Worm (Caenorhabditis elegans): ENCODE data around the gene cash-1.

Gene cash-1

ce11 chrV:10382142-10382541, 20.1 kb downstream of the cash-1 start, which contains the start of gene pqn-2:
Gene pqn-2, plus strand, starts transcription at chrV:10382442.
- TF ChIP-seq nhr-12 (tag; optimal IDR thresholded peaks at IDR 0.05) (no peak), nhr-6 (tag; optimal IDR thresholded peaks at IDR 0.05) (no peak), mdl-1 (tag; optimal IDR thresholded peaks at IDR 0.05) (no peak), ZK546.5 (tag; optimal IDR thresholded peaks at IDR 0.05) (no peak), snpc-4 (tag; optimal IDR thresholded peaks at IDR 0.05) (no peak), ztf-4 (tag; optimal IDR thresholded peaks at IDR 0.05) (no peak), egl-27 (tag; optimal IDR thresholded peaks at IDR 0.05) (no peak)

ce11 chrV:10383950-10384349, 21.9 kb downstream of the cash-1 start, which contains the start of gene spe-10:
Gene spe-10, plus strand, starts transcription at chrV:10384250.
- no peak for TF ChIP-seq R02D3.7 (tag; optimal IDR thresholded peaks at IDR 0.05)
- no peak for TF ChIP-seq alr-1 (tag; optimal IDR thresholded peaks at IDR 0.05)
- no peak for TF ChIP-seq nhr-237 (tag; optimal IDR thresholded peaks at IDR 0.05)
- no peak for TF ChIP-seq nhr-12 (tag; optimal IDR thresholded peaks at IDR 0.05)
- TF ChIP-seq F13H6.1 (tag; optimal IDR thresholded peaks at IDR 0.05) = no peak

ce11 chrV:10387412-10387811, 25.4 kb downstream of the cash-1 start:
- TF ChIP-seq nhr-77 (tag; optimal IDR thresholded peaks at IDR 0.05) = no peak
- TF ChIP-seq ZK546.5 (tag; optimal IDR thresholded peaks at IDR 0.05) = no peak
- no peak for TF ChIP-seq egl-27 (tag; optimal IDR thresholded peaks at IDR 0.05)
- no peak for TF ChIP-seq nhr-237 (tag; optimal IDR thresholded peaks at IDR 0.05)
- no peak for TF ChIP-seq mab-5 (tag; optimal IDR thresholded peaks at IDR 0.05)
- no peak for TF ChIP-seq ztf-11 (tag; optimal IDR thresholded peaks at IDR 0.05)
- no peak for TF ChIP-seq peb-1 (tag; optimal IDR thresholded peaks at IDR 0.05)
- TF ChIP-seq F13H6.1 (tag; optimal IDR thresholded peaks at IDR 0.05) = no peak
- TF ChIP-seq alr-1 (tag; optimal IDR thresholded peaks at IDR 0.05) = no peak
- no peak for TF ChIP-seq ztf-1 (GFP tag; conservative IDR thresholded peaks at IDR 0.05)
- TF ChIP-seq nhr-129 (tag; optimal IDR thresholded peaks at IDR 0.05) = no peak
- TF ChIP-seq ztf-4 (tag; optimal IDR thresholded peaks at IDR 0.05) = no peak
- no peak for TF ChIP-seq snpc-4 (tag; optimal IDR thresholded peaks at IDR 0.05)

ce11 chrV:10388318-10388717, 26.3 kb downstream of the cash-1 start, which contains the start of gene AC3.5:
Gene AC3.5, plus strand, starts transcription at chrV:10388527.
- TF ChIP-seq nhr-21 (tag; optimal IDR thresholded peaks at IDR 0.05) = peak; percentile 13
- TF ChIP-seq fos-1 (tag; optimal IDR thresholded peaks at IDR 0.05) = peak; percentile 8
- TF ChIP-seq nhr-77 (tag; optimal IDR thresholded peaks at IDR 0.05) = no peak
- no peak for TF ChIP-seq mdl-1 (tag; optimal IDR thresholded peaks at IDR 0.05)
- TF ChIP-seq unc-62 (GFP tag; optimal IDR thresholded peaks at IDR 0.05) = no peak
- TF ChIP-seq sma-3 (GFP tag; optimal IDR thresholded peaks at IDR 0.05) = no peak

ce11 chrV:10393708-10394107, 31.6 kb downstream of the cash-1 start:
- no peak for TF ChIP-seq C34F6.9 (tag; optimal IDR thresholded peaks at IDR 0.05)
- TF ChIP-seq Y55F3AM.14 (GFP tag; optimal IDR thresholded peaks at IDR 0.05) = peak; percentile 74

ce11 chrV:10395173-10395766, 33.2 kb downstream of the cash-1 start, which contains the start of the genes col-151 and ugt-1:
Gene col-151, minus strand, starts transcription at chrV:10395223.
Gene ugt-1, plus strand, starts transcription at chrV:10395663.
- peak; percentile 25 for TF ChIP-seq fos-1 (tag; optimal IDR thresholded peaks at IDR 0.05)
- no peak for TF ChIP-seq dmd-4 (tag; optimal IDR thresholded peaks at IDR 0.05)
- TF ChIP-seq sem-4 (tag; optimal IDR thresholded peaks at IDR 0.05) = no peak
- no peak for TF ChIP-seq nhr-12 (tag; optimal IDR thresholded peaks at IDR 0.05)
- TF ChIP-seq elt-1 (tag; optimal IDR thresholded peaks at IDR 0.05) = no peak

- TF ChIP-seq aly-2 (tag; optimal IDR thresholded peaks at IDR 0.05) (no peak), fos-1 (tag; optimal IDR thresholded peaks at IDR 0.05) (peak; percentile 41), nhr-77 (tag; optimal IDR thresholded peaks at IDR 0.05) (no peak), lin-13 (GFP tag; optimal IDR thresholded peaks at IDR 0.05) (no peak), snpc-4 (tag; optimal IDR thresholded peaks at IDR 0.05) (no peak), unc-39 (tag; optimal IDR thresholded peaks at IDR 0.05) (no peak), nhr-129 (tag; optimal IDR thresholded peaks at IDR 0.05) (peak; percentile 29), C34F6.9 (tag; optimal IDR thresholded peaks at IDR 0.05) (no peak), sma-9 (GFP tag; optimal IDR thresholded peaks at IDR 0.05) (peak; percentile 53), sma-9 (tag; optimal IDR thresholded peaks at IDR 0.05) (no peak), crh-2 (tag; optimal IDR thresholded peaks at IDR 0.05) (peak; percentile 14)
Observed at ce11 chrV:10398431-10398830, 36.4 kb downstream of the cash-1 start, which contains the start of gene ugt-2. Gene ugt-2, plus strand, starts transcription at chrV:10398801.

Measured in whole organism, L2 larva.